Worm (Caenorhabditis elegans) whole organism, L1 larva: ENCODE data around the gene idpp-5.

Source experiments
- C04F5.9 ChIP-seq: sonication (generic microtip); optimal IDR thresholded peaks from 2 replicates; lab custom pipeline; 2016; ENCODE audit warnings: missing genetic modification characterization, missing compliant biosample characterization
- C16A3.4 ChIP-seq: fragments of 150-350 bp; optimal IDR thresholded peaks from 2 replicates; lab custom pipeline; 2014; ENCODE audit warnings: missing biosample characterization, missing genetic modification characterization
- F16B12.6 ChIP-seq: fragments of 150-350 bp; optimal IDR thresholded peaks from 2 replicates; lab custom pipeline; 2014; ENCODE audit warnings: missing biosample characterization, missing genetic modification characterization
- Y116A8C.19 ChIP-seq: sonication (generic microtip); optimal IDR thresholded peaks from 2 replicates; lab custom pipeline; 2016; ENCODE audit warnings: missing compliant biosample characterization, missing genetic modification characterization, borderline replicate concordance
- aly-2 ChIP-seq: fragments of 150-350 bp; optimal IDR thresholded peaks from 2 replicates; lab custom pipeline; 2014; ENCODE audit warnings: missing biosample characterization, missing genetic modification characterization
- ceh-63 ChIP-seq: fragments of 200-800 bp; sonication (Bioruptor generic); optimal IDR thresholded peaks from 2 replicates; lab custom pipeline; 2018; ENCODE audit warnings: mild to moderate bottlenecking, missing genetic modification characterization, missing compliant biosample characterization
- ceh-88 ChIP-seq: fragments of 200-800 bp; sonication (Bioruptor generic); IDR thresholded peaks from 2 replicates; pipeline ENCODE4 v1.3.6; 2022; ENCODE audit warnings: missing genetic modification characterization, missing compliant biosample characterization
- ces-1 ChIP-seq: fragments of 150-350 bp; optimal IDR thresholded peaks from 2 replicates; lab custom pipeline; 2014; ENCODE audit warnings: missing biosample characterization, missing genetic modification reagents, missing genetic modification characterization
- dsc-1 ChIP-seq: sonication (generic microtip); optimal IDR thresholded peaks from 2 replicates; lab custom pipeline; 2016; ENCODE audit warnings: mild to moderate bottlenecking, missing genetic modification characterization, missing compliant biosample characterization
- egl-13 ChIP-seq: sonication (generic microtip); optimal IDR thresholded peaks from 2 replicates; lab custom pipeline; 2016; ENCODE audit warnings: missing genotype, missing genetic modification reagents, missing genetic modification characterization, missing compliant biosample characterization
- egl-27 ChIP-seq, 2 experiments: fragments of 150-350 bp in 1 of 2; sonication (generic microtip); optimal IDR thresholded peaks; 3 replicates each; lab custom pipeline; 2017 to 2018; ENCODE audit warnings: missing biosample characterization in 2 of 2, missing genetic modification characterization in 2 of 2, missing genetic modification reagents in 2 of 2
- elt-2 ChIP-seq: sonication (generic microtip); optimal IDR thresholded peaks from 2 replicates; lab custom pipeline; 2016; ENCODE audit warnings: missing genetic modification characterization, mild to moderate bottlenecking, inconsistent platforms, missing compliant biosample characterization, missing genetic modification reagents
- elt-3 ChIP-seq, 6 experiments: fragments of 150-350 bp in 1 of 6; sonication (generic microtip); optimal IDR thresholded peaks; 2 replicates each; lab custom pipeline; 2017 to 2018; ENCODE audit warnings: missing biosample characterization in 6 of 6, missing genetic modification characterization in 6 of 6, inconsistent platforms in 1 of 6
- ets-5 ChIP-seq: fragments of 200-800 bp; sonication (Bioruptor generic); IDR thresholded peaks from 2 replicates; pipeline ENCODE4 v1.3.6; 2022; ENCODE audit warnings: missing genetic modification characterization, missing compliant biosample characterization
- fkh-10 ChIP-seq: sonication (generic microtip); optimal IDR thresholded peaks from 2 replicates; lab custom pipeline; 2017; ENCODE audit warnings: missing biosample characterization, missing genetic modification reagents, missing genetic modification characterization
- fkh-8 ChIP-seq: sonication (generic microtip); optimal IDR thresholded peaks from 2 replicates; lab custom pipeline; 2016; ENCODE audit warnings: mild to moderate bottlenecking, missing genetic modification characterization, missing compliant biosample characterization
- fos-1 ChIP-seq: fragments of 150-350 bp; optimal IDR thresholded peaks from 2 replicates; lab custom pipeline; 2014; ENCODE audit warnings: missing biosample characterization, missing genetic modification characterization
- grh-1 ChIP-seq: fragments of 200-800 bp; sonication (Bioruptor generic); IDR thresholded peaks from 2 replicates; pipeline ENCODE4 v1.3.6; 2022; ENCODE audit warnings: missing genetic modification reagents, missing genetic modification characterization, missing compliant biosample characterization
- hlh-17 ChIP-seq: fragments of 200-800 bp; sonication (Bioruptor generic); optimal IDR thresholded peaks from 2 replicates; lab custom pipeline; 2018; ENCODE audit warnings: missing genetic modification characterization, mild to moderate bottlenecking, missing compliant biosample characterization, moderate library complexity, borderline replicate concordance
- hlh-4 ChIP-seq: sonication (generic microtip); optimal IDR thresholded peaks from 2 replicates; lab custom pipeline; 2016; ENCODE audit warnings: mild to moderate bottlenecking, missing genetic modification characterization, missing compliant biosample characterization
- isw-1 ChIP-seq: fragments of 200-800 bp; sonication (Bioruptor generic); IDR thresholded peaks from 2 replicates; pipeline ENCODE4 v1.3.6; 2022; ENCODE audit warnings: missing genetic modification characterization, missing compliant biosample characterization
- jun-1 ChIP-seq: fragments of 150-350 bp; optimal IDR thresholded peaks from 2 replicates; lab custom pipeline; 2014; ENCODE audit warnings: missing biosample characterization, missing genetic modification reagents, missing genetic modification characterization
- lin-13 ChIP-seq: fragments of 150-350 bp; optimal IDR thresholded peaks from 2 replicates; lab custom pipeline; 2014; ENCODE audit warnings: missing biosample characterization, missing genetic modification reagents, missing genetic modification characterization
- lin-14 ChIP-seq: fragments of 200-800 bp; sonication (Bioruptor generic); optimal IDR thresholded peaks from 2 replicates; lab custom pipeline; 2018; ENCODE audit warnings: mild to moderate bottlenecking, missing genetic modification characterization, moderate library complexity, missing compliant biosample characterization
- lin-15B ChIP-seq: fragments of 150-350 bp; sonication (generic microtip); optimal IDR thresholded peaks from 3 replicates; lab custom pipeline; 2014; ENCODE audit warnings: missing biosample characterization, missing genetic modification characterization
- lin-35 ChIP-seq, 2 experiments: fragments of 150-350 bp; optimal IDR thresholded peaks; 2 replicates each; lab custom pipeline; 2014; ENCODE audit warnings: missing biosample characterization in 2 of 2, missing genetic modification characterization in 2 of 2, missing genetic modification reagents in 2 of 2
- lin-39 ChIP-seq: fragments of 150-350 bp; optimal IDR thresholded peaks from 2 replicates; lab custom pipeline; 2014; ENCODE audit warnings: missing biosample characterization, missing genetic modification reagents, missing genetic modification characterization
- lir-3 ChIP-seq: sonication (generic microtip); optimal IDR thresholded peaks from 2 replicates; lab custom pipeline; 2016; ENCODE audit warnings: mild to moderate bottlenecking, missing genetic modification characterization, moderate library complexity, missing compliant biosample characterization; ENCODE audit not compliant: poor library complexity
- mdl-1 ChIP-seq, 2 experiments: fragments of 150-350 bp; optimal IDR thresholded peaks; 2 replicates each; lab custom pipeline; 2014 to 2017; ENCODE audit warnings: missing biosample characterization in 2 of 2, missing genetic modification characterization in 2 of 2, inconsistent platforms in 1 of 2
- mef-2 ChIP-seq: fragments of 150-350 bp; optimal IDR thresholded peaks from 2 replicates; lab custom pipeline; 2014; ENCODE audit warnings: missing biosample characterization, missing genetic modification characterization
- mep-1 ChIP-seq: fragments of 150-350 bp; optimal IDR thresholded peaks from 2 replicates; lab custom pipeline; 2014; ENCODE audit warnings: missing biosample characterization, missing genetic modification characterization
- nhr-12 ChIP-seq: sonication (generic microtip); optimal IDR thresholded peaks from 2 replicates; lab custom pipeline; 2017; ENCODE audit warnings: missing biosample characterization, missing genetic modification characterization
- nhr-19 ChIP-seq: fragments of 200-800 bp; sonication (Bioruptor generic); conservative IDR thresholded peaks from 2 replicates; pipeline ENCODE4 v1.3.6; 2022; ENCODE audit warnings: missing genetic modification characterization, missing compliant biosample characterization
- nhr-28 ChIP-seq: fragments of 150-350 bp; optimal IDR thresholded peaks from 2 replicates; lab custom pipeline; 2014; ENCODE audit warnings: missing biosample characterization, missing genetic modification characterization
- nhr-47 ChIP-seq: sonication (generic microtip); optimal IDR thresholded peaks from 2 replicates; lab custom pipeline; 2016; ENCODE audit warnings: mild to moderate bottlenecking, missing genetic modification characterization, moderate library complexity, missing compliant biosample characterization
- nhr-76 ChIP-seq: sonication (generic microtip); optimal IDR thresholded peaks from 2 replicates; lab custom pipeline; 2017; ENCODE audit warnings: missing biosample characterization, missing genetic modification characterization
- nhr-77 ChIP-seq: fragments of 150-350 bp; optimal IDR thresholded peaks from 2 replicates; lab custom pipeline; 2014; ENCODE audit warnings: missing biosample characterization, missing genetic modification characterization
- nhr-85 ChIP-seq: sonication (generic microtip); peaks from one replicate; lab custom pipeline; 2016; ENCODE audit warnings: missing genetic modification characterization, inconsistent platforms, missing compliant biosample characterization
- pag-3 ChIP-seq: sonication (generic microtip); optimal IDR thresholded peaks from 2 replicates; lab custom pipeline; 2017; ENCODE audit warnings: missing genetic modification characterization, mild to moderate bottlenecking, missing compliant biosample characterization, antibody characterized with exemption, borderline replicate concordance; ENCODE audit not compliant: insufficient read depth
- rnt-1 ChIP-seq: sonication (generic microtip); optimal IDR thresholded peaks from 2 replicates; lab custom pipeline; 2016; ENCODE audit warnings: mild to moderate bottlenecking, missing genetic modification characterization, moderate library complexity, missing compliant biosample characterization
- snu-23 ChIP-seq: sonication (generic microtip); optimal IDR thresholded peaks from 2 replicates; lab custom pipeline; 2016; ENCODE audit warnings: missing genetic modification characterization, missing compliant biosample characterization
- sox-4 ChIP-seq: sonication (generic microtip); optimal IDR thresholded peaks from 2 replicates; lab custom pipeline; 2016; ENCODE audit warnings: missing genetic modification characterization, missing compliant biosample characterization
- sptf-1 ChIP-seq: fragments of 150-350 bp; optimal IDR thresholded peaks from 2 replicates; lab custom pipeline; 2014; ENCODE audit warnings: missing biosample characterization, missing genetic modification characterization
- vab-15 ChIP-seq: sonication (generic microtip); optimal IDR thresholded peaks from 2 replicates; lab custom pipeline; 2017; ENCODE audit warnings: missing genotype, mild to moderate bottlenecking, missing genetic modification characterization, missing compliant biosample characterization

Gene idpp-5

DNA sequence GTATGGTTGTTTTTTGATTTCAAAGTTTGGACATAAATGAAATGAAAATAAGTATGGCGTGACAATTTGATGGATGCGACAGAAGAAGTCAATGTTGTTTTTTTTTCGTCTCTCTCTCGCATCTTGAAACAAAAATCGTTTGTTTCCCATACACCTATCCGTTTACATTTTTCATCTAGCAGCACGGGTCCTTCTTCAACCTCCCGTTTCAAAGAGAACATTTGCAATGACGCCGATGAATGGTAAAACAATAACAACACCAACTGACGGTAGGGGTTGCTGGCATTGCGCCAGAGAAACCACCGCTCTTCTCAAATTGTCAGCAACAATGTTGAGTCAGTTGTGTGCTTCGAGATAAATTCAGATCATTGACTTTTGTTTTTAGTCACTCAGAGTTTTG is 46.6 kb upstream of the idpp-5 start (continued):
- TF ChIP-seq aly-2 (tag; lab: Kevin White, UChicago) = no peak
- TF ChIP-seq ets-5 = no peak
- TF ChIP-seq sox-4 (tag; lab: Kevin White, UChicago) = peak; percentile 20
- peak; percentile 78 for TF ChIP-seq nhr-19
- TF ChIP-seq C04F5.9 = peak; percentile 15
- no peak for TF ChIP-seq grh-1 (GFP tag; lab: Robert Waterston, UW)
- peak; percentile 38 for TF ChIP-seq nhr-47 (tag; lab: Kevin White, UChicago)
- TF ChIP-seq lir-3 (tag; lab: Kevin White, UChicago) = no peak
- peak; percentile 24 for TF ChIP-seq vab-15
- TF ChIP-seq C16A3.4 (tag; lab: Kevin White, UChicago) = peak; percentile 7
- TF ChIP-seq hlh-17 (GFP tag; lab: Kevin White, UChicago) = no peak
- no peak for TF ChIP-seq ceh-63 (GFP tag; lab: Kevin White, UChicago)
- no peak for TF ChIP-seq ces-1 (GFP tag; lab: Kevin White, UChicago)
- no peak for TF ChIP-seq egl-27 (tag; optimal IDR thresholded peaks at IDR 0.05; lab: Kevin White, UChicago)
- no peak for TF ChIP-seq fkh-8 (tag; lab: Kevin White, UChicago)
- no peak for TF ChIP-seq Y116A8C.19 (tag; lab: Kevin White, UChicago)
- TF ChIP-seq nhr-12 (tag; lab: Kevin White, UChicago) = no peak
- TF ChIP-seq pag-3 (tag; lab: Kevin White, UChicago) = no peak
- TF ChIP-seq ceh-88 (GFP tag; lab: Robert Waterston, UW) = no peak
- peak; percentile 94 for TF ChIP-seq nhr-85
- TF ChIP-seq elt-3 (tag; optimal IDR thresholded peaks at IDR 0.05; lab: Kevin White, UChicago) = peak in 2 of 6 experiments; percentile 32
- no peak for TF ChIP-seq F16B12.6 (tag; lab: Kevin White, UChicago)
- peak; percentile 73 for TF ChIP-seq snu-23 (GFP tag; lab: Kevin White, UChicago)
- no peak for TF ChIP-seq nhr-77
- no peak for TF ChIP-seq jun-1 (tag; lab: Kevin White, UChicago)
- TF ChIP-seq lin-15B (tag; lab: Kevin White, UChicago) = no peak
- TF ChIP-seq nhr-76 (tag; lab: Kevin White, UChicago) = no peak
- peak; percentile 65 for TF ChIP-seq mef-2 (tag; lab: Kevin White, UChicago)
- TF ChIP-seq sptf-1 (tag; lab: Kevin White, UChicago) = no peak
- peak; percentile 22 for TF ChIP-seq lin-13 (GFP tag; lab: Kevin White, UChicago)
- TF ChIP-seq egl-13 (tag; lab: Kevin White, UChicago) = no peak
- TF ChIP-seq elt-2 (tag; lab: Kevin White, UChicago) = no peak
- peak in 1 of 2 experiments; percentile 23 for TF ChIP-seq mdl-1 (tag; optimal IDR thresholded peaks at IDR 0.05; lab: Kevin White, UChicago)
- TF ChIP-seq isw-1 (GFP tag; lab: Robert Waterston, UW) = no peak
- peak; percentile 94 for TF ChIP-seq lin-14 (GFP tag; lab: Kevin White, UChicago)
- peak; percentile 84 for TF ChIP-seq rnt-1 (tag; lab: Kevin White, UChicago)
- TF ChIP-seq lin-39 (tag; lab: Kevin White, UChicago) = peak; percentile 39
- peak; percentile 11 to 47 for TF ChIP-seq lin-35 (GFP tag; optimal IDR thresholded peaks at IDR 0.05; lab: Kevin White, UChicago)
- TF ChIP-seq mep-1 (tag; lab: Kevin White, UChicago) = no peak
- no peak for TF ChIP-seq dsc-1 (tag; lab: Kevin White, UChicago)
- TF ChIP-seq fos-1 (tag; lab: Kevin White, UChicago) = no peak
- TF ChIP-seq nhr-28 (tag; lab: Kevin White, UChicago) = no peak
- TF ChIP-seq fkh-10 (GFP tag; lab: Kevin White, UChicago) = no peak
- no peak for TF ChIP-seq hlh-4 (tag; lab: Kevin White, UChicago)
